Worm (Caenorhabditis elegans): ENCODE data around the gene R151.1.

DNA sequence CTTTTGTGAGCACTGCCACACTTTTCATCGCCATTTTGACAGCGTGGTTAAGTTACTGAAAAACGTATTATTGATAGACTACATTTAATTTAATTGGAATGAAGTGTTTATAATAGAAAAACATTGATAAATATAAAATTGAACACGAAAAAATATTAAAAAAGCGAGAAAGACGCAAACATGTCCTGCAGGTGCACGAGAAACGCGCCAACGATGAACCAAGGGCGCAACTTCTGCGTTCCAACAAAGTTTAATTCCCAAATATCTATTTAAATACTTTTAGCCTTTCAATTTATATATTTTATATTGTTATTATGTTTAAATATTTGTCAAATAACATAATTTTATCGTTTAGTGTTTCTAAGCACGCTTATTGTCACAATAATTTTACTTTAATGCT is 17.8 kb downstream of the R151.1 start, which contains the start of gene ndus-8:
- TF ChIP-seq ama-1 (optimal IDR thresholded peaks at IDR 0.05) (no peak), ceh-36 (tag; optimal IDR thresholded peaks at IDR 0.05) (no peak), flt-1 (GFP tag; IDR thresholded peaks at IDR 0.05) (no peak)
